Fruit fly (Drosophila melanogaster) whole organism, prepupa: Measurements from ENCODE around the gene P5CDh1.
A peak's percentile ranks its signal among the peaks of the same experiment; 100 is the strongest.

Experiments used
- Blimp-1 ChIP-seq: fragments of 200-800 bp; sonication (Bioruptor generic); optimal IDR thresholded peaks from 3 replicates; lab custom pipeline; 2017; ENCODE audit warnings: missing biosample characterization, missing genetic modification characterization, mild to moderate bottlenecking, moderate library complexity, missing genetic modification reagents
- CG10669 ChIP-seq: fragments of 200-800 bp; sonication (Bioruptor generic); optimal IDR thresholded peaks from 3 replicates; lab custom pipeline; 2018; ENCODE audit warnings: missing biosample characterization, mild to moderate bottlenecking, missing genetic modification characterization, moderate library complexity
- CG15336 ChIP-seq: fragments of 200-800 bp; sonication (Bioruptor generic); IDR thresholded peaks from 2 replicates; pipeline ENCODE4 v1.3.6; 2022; ENCODE audit warnings: missing biosample characterization, missing genetic modification characterization
- CG16779 ChIP-seq: fragments of 200-800 bp; sonication (Bioruptor generic); optimal IDR thresholded peaks from 3 replicates; lab custom pipeline; 2017; ENCODE audit warnings: missing biosample characterization, mild to moderate bottlenecking, missing genetic modification characterization
- CG31627 ChIP-seq: fragments of 200-800 bp; sonication (Bioruptor generic); optimal IDR thresholded peaks from 3 replicates; lab custom pipeline; 2016; ENCODE audit warnings: missing biosample characterization, missing genetic modification characterization
- CG32006 ChIP-seq: fragments of 200-800 bp; sonication (Bioruptor generic); optimal IDR thresholded peaks from 3 replicates; lab custom pipeline; 2017; ENCODE audit warnings: missing biosample characterization, mild to moderate bottlenecking, missing genetic modification characterization
- CG34406 ChIP-seq: fragments of 200-800 bp; sonication (Bioruptor generic); optimal IDR thresholded peaks from 3 replicates; lab custom pipeline; 2016; ENCODE audit warnings: missing biosample characterization, missing genetic modification characterization
- CG3919 ChIP-seq: fragments of 200-800 bp; sonication (Bioruptor generic); optimal IDR thresholded peaks from 3 replicates; lab custom pipeline; 2016; ENCODE audit warnings: missing biosample characterization, missing genetic modification characterization
- CG6163 ChIP-seq: fragments of 200-800 bp; sonication (Bioruptor generic); IDR thresholded peaks from 3 replicates; pipeline ENCODE4 v1.3.6; 2022; ENCODE audit warnings: missing biosample characterization, missing genetic modification characterization
- CG6276 ChIP-seq: fragments of 200-800 bp; sonication (Bioruptor generic); optimal IDR thresholded peaks from 2 replicates; lab custom pipeline; 2017; ENCODE audit warnings: missing biosample characterization, mild to moderate bottlenecking, missing genetic modification characterization
- CG6792 ChIP-seq: fragments of 200-800 bp; sonication (Bioruptor generic); optimal IDR thresholded peaks from 3 replicates; lab custom pipeline; 2016; ENCODE audit warnings: missing biosample characterization, missing genetic modification characterization
- CG6854 ChIP-seq: fragments of 200-800 bp; sonication (Bioruptor generic); optimal IDR thresholded peaks from 2 replicates; lab custom pipeline; 2017; ENCODE audit warnings: missing biosample characterization, mild to moderate bottlenecking, missing genetic modification characterization
- CG7368 ChIP-seq: fragments of 200-800 bp; sonication (Bioruptor generic); optimal IDR thresholded peaks from 3 replicates; lab custom pipeline; 2016; ENCODE audit warnings: missing biosample characterization, missing genetic modification characterization
- CG8119 ChIP-seq: fragments of 200-800 bp; sonication (Bioruptor generic); IDR thresholded peaks from 3 replicates; pipeline ENCODE4 v1.3.6; 2022; ENCODE audit warnings: missing biosample characterization, missing genetic modification characterization
- CG8319 ChIP-seq: fragments of 200-800 bp; sonication (Bioruptor generic); optimal IDR thresholded peaks from 3 replicates; lab custom pipeline; 2016; ENCODE audit warnings: missing biosample characterization, missing genetic modification characterization
- CG8632 ChIP-seq: fragments of 200-800 bp; sonication (Bioruptor generic); optimal IDR thresholded peaks from 3 replicates; lab custom pipeline; 2016; ENCODE audit warnings: missing biosample characterization, missing genetic modification characterization
- Eip78C ChIP-seq: fragments of 200-800 bp; sonication (Bioruptor generic); peaks from one replicate; lab custom pipeline; 2016; ENCODE audit warnings: missing biosample characterization, missing genetic modification characterization
- Eip93F ChIP-seq: fragments of 200-800 bp; sonication (Bioruptor generic); optimal IDR thresholded peaks from 2 replicates; lab custom pipeline; 2016; ENCODE audit warnings: missing biosample characterization, mild to moderate bottlenecking, missing genetic modification characterization
- Ets21C ChIP-seq: fragments of 200-800 bp; sonication (Bioruptor generic); optimal IDR thresholded peaks from 3 replicates; lab custom pipeline; 2016; ENCODE audit warnings: missing biosample characterization, missing genetic modification characterization
- Ets96B ChIP-seq: fragments of 200-800 bp; optimal IDR thresholded peaks from 2 replicates; lab custom pipeline; 2019; ENCODE audit warnings: missing biosample characterization, mild to moderate bottlenecking, missing genetic modification characterization, moderate library complexity
- Gug ChIP-seq: fragments of 200-800 bp; sonication (Bioruptor generic); IDR thresholded peaks from 2 replicates; pipeline ENCODE4 v1.3.6; 2022; ENCODE audit warnings: missing biosample characterization, missing genetic modification characterization
- Hr39 ChIP-seq: fragments of 200-800 bp; sonication (Bioruptor generic); optimal IDR thresholded peaks from 2 replicates; lab custom pipeline; 2016; ENCODE audit warnings: missing biosample characterization, missing genetic modification characterization
- Hr4 ChIP-seq: fragments of 200-800 bp; sonication (Bioruptor generic); optimal IDR thresholded peaks from 3 replicates; lab custom pipeline; 2016; ENCODE audit warnings: missing biosample characterization, missing genetic modification characterization
- Met ChIP-seq: fragments of 200-800 bp; sonication (Bioruptor generic); optimal IDR thresholded peaks from 3 replicates; lab custom pipeline; 2016; ENCODE audit warnings: missing biosample characterization, missing genetic modification characterization
- OdsH ChIP-seq: fragments of 200-800 bp; sonication (Bioruptor generic); optimal IDR thresholded peaks from 3 replicates; lab custom pipeline; 2016; ENCODE audit warnings: missing biosample characterization, missing genetic modification characterization
- Smox ChIP-seq: fragments of 200-800 bp; sonication (Bioruptor generic); optimal IDR thresholded peaks from 3 replicates; lab custom pipeline; 2016; ENCODE audit warnings: missing biosample characterization, missing genetic modification characterization
- Sox102F ChIP-seq: fragments of 200-800 bp; sonication (Bioruptor generic); optimal IDR thresholded peaks from 2 replicates; lab custom pipeline; 2016; ENCODE audit warnings: missing biosample characterization, mild to moderate bottlenecking, missing genetic modification characterization
- Sox15 ChIP-seq: fragments of 200-800 bp; sonication (Bioruptor generic); optimal IDR thresholded peaks from 3 replicates; lab custom pipeline; 2016; ENCODE audit warnings: missing biosample characterization, missing genetic modification characterization
- achi ChIP-seq: fragments of 200-800 bp; sonication (Bioruptor generic); optimal IDR thresholded peaks from 3 replicates; lab custom pipeline; 2016; ENCODE audit warnings: missing biosample characterization, missing genetic modification characterization
- acj6 ChIP-seq: fragments of 200-800 bp; sonication (Bioruptor generic); optimal IDR thresholded peaks from 3 replicates; lab custom pipeline; 2016; ENCODE audit warnings: missing biosample characterization, missing genetic modification characterization
- dac ChIP-seq: fragments of 200-800 bp; sonication (Bioruptor generic); optimal IDR thresholded peaks from 2 replicates; lab custom pipeline; 2017; ENCODE audit warnings: missing biosample characterization, mild to moderate bottlenecking, missing genetic modification characterization
- dsx ChIP-seq: fragments of 200-800 bp; optimal IDR thresholded peaks from 3 replicates; lab custom pipeline; 2019; ENCODE audit warnings: missing biosample characterization, mild to moderate bottlenecking, missing genetic modification characterization, moderate library complexity; ENCODE audit not compliant: poor library complexity, severe bottlenecking
- eg ChIP-seq: fragments of 200-800 bp; sonication (Bioruptor generic); IDR thresholded peaks from 3 replicates; pipeline ENCODE4 v1.3.6; 2022; ENCODE audit warnings: missing biosample characterization, missing genetic modification characterization
- esn ChIP-seq: fragments of 200-800 bp; sonication (Bioruptor generic); optimal IDR thresholded peaks from 2 replicates; lab custom pipeline; 2016; ENCODE audit warnings: missing biosample characterization, mild to moderate bottlenecking, missing genetic modification characterization, moderate library complexity
- fd59A ChIP-seq: fragments of 200-800 bp; sonication (Bioruptor generic); optimal IDR thresholded peaks from 2 replicates; lab custom pipeline; 2017; ENCODE audit warnings: missing biosample characterization, mild to moderate bottlenecking, missing genetic modification characterization, missing genetic modification reagents
- fd85E ChIP-seq: fragments of 200-800 bp; sonication (Bioruptor generic); optimal IDR thresholded peaks from 3 replicates; lab custom pipeline; 2016; ENCODE audit warnings: missing biosample characterization, missing genetic modification characterization
- fkh ChIP-seq: fragments of 200-800 bp; sonication (Bioruptor generic); optimal IDR thresholded peaks from 3 replicates; lab custom pipeline; 2017; ENCODE audit warnings: missing biosample characterization, mild to moderate bottlenecking, missing genetic modification characterization, moderate library complexity
- net ChIP-seq: fragments of 200-800 bp; sonication (Bioruptor generic); optimal IDR thresholded peaks from 3 replicates; lab custom pipeline; 2016; ENCODE audit warnings: missing biosample characterization, missing genetic modification characterization
- salr ChIP-seq, 2 experiments: fragments of 200-800 bp; sonication (Bioruptor generic); optimal IDR thresholded peaks; 3 replicates each; lab custom pipeline; 2016 to 2018; ENCODE audit warnings: missing biosample characterization in 2 of 2, missing genetic modification characterization in 2 of 2, mild to moderate bottlenecking in 1 of 2
- spab ChIP-seq: fragments of 200-800 bp; sonication (Bioruptor generic); optimal IDR thresholded peaks from 2 replicates; lab custom pipeline; 2017; ENCODE audit warnings: missing biosample characterization, mild to moderate bottlenecking, missing genetic modification characterization, missing genetic modification reagents
- svp ChIP-seq: fragments of 200-800 bp; sonication (Bioruptor generic); peaks from one replicate; lab custom pipeline; 2016; ENCODE audit warnings: missing biosample characterization, missing genetic modification characterization

The P5CDh1 gene

dm6 chr3L:21828177-21828589, 13.0 kb downstream of the P5CDh1 start, which contains the start of gene CG32448 (continued):
- TF ChIP-seq Hr39 (GFP tag; lab: Kevin White, UChicago) = peak; percentile 83
- TF ChIP-seq spab (GFP tag; lab: Kevin White, UChicago) = no peak
- peak; percentile 88 for TF ChIP-seq eg (GFP tag; lab: Robert Waterston, UW)
- peak; percentile 89 for TF ChIP-seq Eip78C
- TF ChIP-seq CG8319 (GFP tag; lab: Kevin White, UChicago) = peak; percentile 14
- TF ChIP-seq CG32006 (GFP tag; lab: Kevin White, UChicago) = no peak
- peak; percentile 62 for TF ChIP-seq acj6
- no peak for TF ChIP-seq CG6854 (GFP tag; lab: Kevin White, UChicago)
- TF ChIP-seq fd59A (GFP tag; lab: Kevin White, UChicago) = no peak
- TF ChIP-seq dac = peak; percentile 7
- TF ChIP-seq CG31627 (GFP tag; lab: Kevin White, UChicago) = peak; percentile 82
- TF ChIP-seq CG6276 = no peak
- TF ChIP-seq Sox102F (GFP tag; lab: Kevin White, UChicago) = no peak
- TF ChIP-seq Eip93F = no peak
- peak; percentile 39 for TF ChIP-seq CG8632 (GFP tag; lab: Kevin White, UChicago)
- peak; percentile 53 for TF ChIP-seq CG8119 (GFP tag; lab: Robert Waterston, UW)
- TF ChIP-seq CG7368 = peak; percentile 56
- TF ChIP-seq Blimp-1 (GFP tag; lab: Kevin White, UChicago) = no peak
- TF ChIP-seq CG6792 (GFP tag; lab: Kevin White, UChicago) = peak; percentile 42
- TF ChIP-seq fd85E (GFP tag; lab: Kevin White, UChicago) = no peak
- peak; percentile 46 for TF ChIP-seq fkh (GFP tag; lab: Kevin White, UChicago)
- TF ChIP-seq CG3919 (GFP tag; lab: Kevin White, UChicago) = peak; percentile 61
- TF ChIP-seq achi = peak; percentile 42
- TF ChIP-seq svp (GFP tag; lab: Kevin White, UChicago) = peak; percentile 87
- TF ChIP-seq OdsH = peak; percentile 72
- TF ChIP-seq dsx (GFP tag; lab: Kevin White, UChicago) = peak; percentile 40
- TF ChIP-seq Hr4 (GFP tag; lab: Kevin White, UChicago) = peak; percentile 73
- peak; percentile 65 for TF ChIP-seq CG15336 (GFP tag; lab: Robert Waterston, UW)
- TF ChIP-seq Gug (GFP tag; lab: Robert Waterston, UW) = peak; percentile 58
- TF ChIP-seq CG10669 (GFP tag; lab: Kevin White, UChicago) = peak; percentile 53
- no peak for TF ChIP-seq Smox (GFP tag; lab: Kevin White, UChicago)
- no peak for TF ChIP-seq CG16779 (tag; lab: Kevin White, UChicago)
- TF ChIP-seq net = peak; percentile 41
- TF ChIP-seq CG6163 (GFP tag; lab: Robert Waterston, UW) = peak; percentile 74
- TF ChIP-seq Ets21C = no peak
- peak in 1 of 2 experiments; percentile 23 for TF ChIP-seq salr (GFP tag; optimal IDR thresholded peaks at IDR 0.05; lab: Kevin White, UChicago)
- peak; percentile 41 for TF ChIP-seq Ets96B (tag; lab: Kevin White, UChicago)
- TF ChIP-seq Met = no peak
- TF ChIP-seq CG34406 (GFP tag; lab: Kevin White, UChicago) = peak; percentile 23
- TF ChIP-seq, all 60 proteins: peak for 38

- TF ChIP-seq Sox15 (GFP tag; lab: Kevin White, UChicago) = no peak
- TF ChIP-seq svp (GFP tag; lab: Kevin White, UChicago) = peak; percentile 95
- no peak for TF ChIP-seq esn (GFP tag; lab: Kevin White, UChicago)
Observed at dm6 chr3L:21827130-21827529, 14.0 kb downstream of the P5CDh1 start.
